Worm (Caenorhabditis elegans): ENCODE data around the gene frpr-14.

ce11 chrII:650321-651005 is at the start of gene frpr-14, which contains the start of gene K07E8.7:
- TF ChIP-seq pqm-1 (tag; optimal IDR thresholded peaks at IDR 0.05) (no peak), hlh-6 (tag; optimal IDR thresholded peaks at IDR 0.05) (no peak), F13H6.1 (tag; optimal IDR thresholded peaks at IDR 0.05) (no peak), fkh-10 (GFP tag; optimal IDR thresholded peaks at IDR 0.05) (no peak), unc-42 (tag; optimal IDR thresholded peaks at IDR 0.05) (peak; percentile 27), ama-1 (optimal IDR thresholded peaks at IDR 0.05) (no peak), hlh-15 (tag; optimal IDR thresholded peaks at IDR 0.05) (no peak), zip-5 (tag; optimal IDR thresholded peaks at IDR 0.05) (no peak), sox-4 (tag; optimal IDR thresholded peaks at IDR 0.05) (no peak)
